Worm (Caenorhabditis elegans): ENCODE results near the gene F54F12.1.

- TF ChIP-seq fkh-6 (tag; optimal IDR thresholded peaks at IDR 0.05) (no peak), pha-2 (tag; optimal IDR thresholded peaks at IDR 0.05) (no peak), hlh-8 (tag; optimal IDR thresholded peaks at IDR 0.05) (no peak), eyg-1 (tag; optimal IDR thresholded peaks at IDR 0.05) (no peak), ceh-22 (tag; optimal IDR thresholded peaks at IDR 0.05) (no peak), madf-2 (tag; optimal IDR thresholded peaks at IDR 0.05) (no peak), ceh-6 (GFP tag; optimal IDR thresholded peaks at IDR 0.05) (no peak), nhr-232 (tag; optimal IDR thresholded peaks at IDR 0.05) (no peak), fkh-10 (GFP tag; optimal IDR thresholded peaks at IDR 0.05) (no peak)
Measured at ce11 chrIII:13031701-13032100, 23.5 kb downstream of the F54F12.1 start, which contains the start of gene F14F7.5.
